Fruit fly (Drosophila melanogaster) whole organism, adult: ENCODE measurements around the gene CG11029.
A peak's percentile ranks its signal among the peaks of the same experiment; 100 is the strongest.

Source experiments
- CG11617 ChIP-seq: fragments of 200-800 bp; sonication (Bioruptor generic); optimal IDR thresholded peaks from 2 replicates; lab custom pipeline; 2017; ENCODE audit warnings: mild to moderate bottlenecking, missing biosample characterization, missing genetic modification reagents, missing genetic modification characterization
- CG12768 ChIP-seq: fragments of 200-800 bp; sonication (Bioruptor generic); optimal IDR thresholded peaks from 2 replicates; lab custom pipeline; 2017; ENCODE audit warnings: missing biosample characterization, missing genetic modification characterization, mild to moderate bottlenecking, moderate library complexity, missing genetic modification reagents
- CG14711 ChIP-seq: fragments of 200-800 bp; sonication (Bioruptor generic); optimal IDR thresholded peaks from 2 replicates; lab custom pipeline; 2018; ENCODE audit warnings: missing biosample characterization, mild to moderate bottlenecking, missing genetic modification characterization, moderate library complexity
- CG1620 ChIP-seq: fragments of 200-800 bp; sonication (Bioruptor generic); optimal IDR thresholded peaks from 2 replicates; lab custom pipeline; 2016; ENCODE audit warnings: missing biosample characterization, missing genetic modification characterization
- CG33017 ChIP-seq: fragments of 200-800 bp; sonication (Bioruptor generic); optimal IDR thresholded peaks from 2 replicates; lab custom pipeline; 2018; ENCODE audit warnings: missing biosample characterization, mild to moderate bottlenecking, missing genetic modification characterization, moderate library complexity
- CG7045 ChIP-seq: fragments of 200-800 bp; sonication (Bioruptor generic); optimal IDR thresholded peaks from 2 replicates; lab custom pipeline; 2017; ENCODE audit warnings: missing biosample characterization, mild to moderate bottlenecking, missing genetic modification characterization
- Crg-1 ChIP-seq: fragments of 200-800 bp; sonication (Bioruptor generic); optimal IDR thresholded peaks from 2 replicates; lab custom pipeline; 2016; ENCODE audit warnings: missing biosample characterization, missing genetic modification characterization
- Hr96 ChIP-seq: fragments of 200-800 bp; sonication (Bioruptor generic); optimal IDR thresholded peaks from 2 replicates; lab custom pipeline; 2016; ENCODE audit warnings: missing biosample characterization, missing genetic modification characterization
- Mnt ChIP-seq: fragments of 200-800 bp; sonication (Bioruptor generic); optimal IDR thresholded peaks from 2 replicates; lab custom pipeline; 2016; ENCODE audit warnings: missing biosample characterization, mild to moderate bottlenecking, missing genetic modification characterization
- kay ChIP-seq: fragments of 200-800 bp; sonication (Bioruptor generic); peaks from one replicate; lab custom pipeline; 2016; ENCODE audit warnings: missing biosample characterization, missing genetic modification characterization, borderline replicate concordance
- ovo ChIP-seq: fragments of 200-800 bp; sonication (Bioruptor generic); optimal IDR thresholded peaks from 2 replicates; lab custom pipeline; 2016; ENCODE audit warnings: missing biosample characterization, missing genetic modification characterization

- TF ChIP-seq Crg-1 (GFP tag; lab: Kevin White, UChicago) (no peak), kay (GFP tag; lab: Kevin White, UChicago) (peak; percentile 8), CG14711 (tag; lab: Kevin White, UChicago) (no peak), Mnt (no peak), ovo (GFP tag; lab: Kevin White, UChicago) (no peak), CG1620 (GFP tag; lab: Kevin White, UChicago) (no peak), CG12768 (GFP tag; lab: Kevin White, UChicago) (no peak), CG33017 (tag; lab: Kevin White, UChicago) (no peak), CG11617 (GFP tag; lab: Kevin White, UChicago) (no peak), Hr96 (GFP tag; lab: Kevin White, UChicago) (no peak), CG7045 (GFP tag; lab: Kevin White, UChicago) (no peak)
These were observed 45.0 kb downstream of the CG11029 start for dm6 chr2L:5790799-5791526.
